Fruit fly (Drosophila melanogaster): ENCODE measurements at regions not wholly inside any gene's neighbourhood (a gene's known extent, or its start where the extent isn't known, plus 50 kb on each side); places are given as distances from the start of the nearest gene placed in this dataset.

dm6 chr3L:10351155-10351554 lies 61.5 kb upstream of the CG12362 start:
- TF ChIP-seq br (GFP tag; optimal IDR thresholded peaks at IDR 0.05) = no peak
- TF ChIP-seq GATAd (GFP tag; optimal IDR thresholded peaks at IDR 0.05) = no peak
- TF ChIP-seq Jra (GFP tag; optimal IDR thresholded peaks at IDR 0.05) = no peak
- no peak for TF ChIP-seq fru (GFP tag; optimal IDR thresholded peaks at IDR 0.05)
- no peak for TF ChIP-seq dmrt93B (GFP tag; optimal IDR thresholded peaks at IDR 0.05)
- TF ChIP-seq lola (GFP tag; optimal IDR thresholded peaks at IDR 0.05) = no peak

- TF ChIP-seq foxo (GFP tag; optimal IDR thresholded peaks at IDR 0.05) (peak in 1 of 2 experiments; percentile 73), Hr78 (GFP tag; optimal IDR thresholded peaks at IDR 0.05) (no peak), jim (GFP tag; optimal IDR thresholded peaks at IDR 0.05) (no peak), CG32264 (GFP tag; optimal IDR thresholded peaks at IDR 0.05) (peak; percentile 24), Vsx2 (GFP tag; optimal IDR thresholded peaks at IDR 0.05; ENCODE audit: partially characterized antibody) (no peak), Dfd (GFP tag; optimal IDR thresholded peaks at IDR 0.05) (no peak), rgr (GFP tag; optimal IDR thresholded peaks at IDR 0.05) (peak; percentile 54), psq (GFP tag; optimal IDR thresholded peaks at IDR 0.05) (peak; percentile 62), HLH106 (tag; optimal IDR thresholded peaks at IDR 0.05) (peak; percentile 72), woc (GFP tag; optimal IDR thresholded peaks at IDR 0.05) (no peak), N (GFP tag; optimal IDR thresholded peaks at IDR 0.05) (no peak), OdsH (GFP tag; optimal IDR thresholded peaks at IDR 0.05) (peak; percentile 67), brk (GFP tag; optimal IDR thresholded peaks at IDR 0.05) (no peak), Jra (GFP tag; optimal IDR thresholded peaks at IDR 0.05) (no peak), br (GFP tag; optimal IDR thresholded peaks at IDR 0.05) (peak; percentile 24), Sp1 (GFP tag; optimal IDR thresholded peaks at IDR 0.05) (peak; percentile 67), usp (GFP tag; optimal IDR thresholded peaks at IDR 0.05) (no peak), Hnf4 (GFP tag; optimal IDR thresholded peaks at IDR 0.05) (no peak), pan (optimal IDR thresholded peaks at IDR 0.05) (no peak), tai (GFP tag; optimal IDR thresholded peaks at IDR 0.05) (no peak), sv (GFP tag; optimal IDR thresholded peaks at IDR 0.05) (no peak), ey (GFP tag; optimal IDR thresholded peaks at IDR 0.05) (peak; percentile 4), lola (GFP tag; optimal IDR thresholded peaks at IDR 0.05) (no peak), fru (GFP tag; optimal IDR thresholded peaks at IDR 0.05) (peak; percentile 36), CrebA (GFP tag; optimal IDR thresholded peaks at IDR 0.05; ENCODE audit: borderline replicate concordance) (peak; percentile 14), CG9705 (GFP tag; optimal IDR thresholded peaks at IDR 0.05) (peak; percentile 41), Myc (optimal IDR thresholded peaks at IDR 0.05) (no peak), Mio (GFP tag; optimal IDR thresholded peaks at IDR 0.05) (no peak), dl (GFP tag; optimal IDR thresholded peaks at IDR 0.05; ENCODE audit: insufficient read depth in 1 of 2, partially characterized antibody in 2 of 2) (no peak), dsf (GFP tag; optimal IDR thresholded peaks at IDR 0.05; ENCODE audit: borderline replicate concordance) (no peak), Rel (GFP tag; optimal IDR thresholded peaks at IDR 0.05) (peak; percentile 66), Rel (tag; optimal IDR thresholded peaks at IDR 0.05) (peak; percentile 41), Hr83 (GFP tag; optimal IDR thresholded peaks at IDR 0.05; ENCODE audit: poor library complexity, severe bottlenecking) (no peak), h (GFP tag; optimal IDR thresholded peaks at IDR 0.05) (peak; percentile 48), Dif (GFP tag; optimal IDR thresholded peaks at IDR 0.05; ENCODE audit: partially characterized antibody) (no peak), GATAd (GFP tag; optimal IDR thresholded peaks at IDR 0.05) (no peak), sage (GFP tag; optimal IDR thresholded peaks at IDR 0.05) (peak; percentile 54), dmrt93B (GFP tag; optimal IDR thresholded peaks at IDR 0.05) (peak; percentile 50), Abd-B (GFP tag; optimal IDR thresholded peaks at IDR 0.05) (no peak)
Observed at dm6 chr3L:10352066-10352957, 60.3 kb upstream of the CG12362 start.

All from whole organism, wandering third instar larva.